Worm (Caenorhabditis elegans) whole organism, L3 larva: Measurements from ENCODE around the gene marb-1.
A peak's percentile ranks its signal among the peaks of the same experiment; 100 is the strongest.

Source experiments
- ceh-82 ChIP-seq: fragments of 150-350 bp; optimal IDR thresholded peaks from 2 replicates; lab custom pipeline; 2014; ENCODE audit warnings: missing biosample characterization, missing genetic modification characterization
- lin-39 ChIP-seq: fragments of 150-350 bp; optimal IDR thresholded peaks from 2 replicates; lab custom pipeline; 2018; ENCODE audit warnings: missing biosample characterization, missing genetic modification reagents, missing genetic modification characterization
- mdl-1 ChIP-seq: fragments of 150-350 bp; optimal IDR thresholded peaks from 2 replicates; lab custom pipeline; 2014; ENCODE audit warnings: missing biosample characterization, missing genetic modification characterization
- nfya-1 ChIP-seq: sonication (generic microtip); optimal IDR thresholded peaks from 2 replicates; lab custom pipeline; 2017; ENCODE audit warnings: missing genetic modification characterization, mild to moderate bottlenecking, missing compliant biosample characterization, antibody characterized with exemption, moderate library complexity; ENCODE audit not compliant: insufficient read depth
- nhr-77 ChIP-seq: fragments of 150-350 bp; optimal IDR thresholded peaks from 2 replicates; lab custom pipeline; 2014; ENCODE audit warnings: missing biosample characterization, missing genetic modification characterization
- pha-4 ChIP-seq: fragments of 150-350 bp; optimal IDR thresholded peaks from 2 replicates; lab custom pipeline; 2014; ENCODE audit warnings: missing biosample characterization, missing genetic modification reagents, missing genetic modification characterization
- tbx-2 ChIP-seq: sonication (generic microtip); optimal IDR thresholded peaks from 2 replicates; lab custom pipeline; 2016; ENCODE audit warnings: mild to moderate bottlenecking, missing genetic modification characterization, missing compliant biosample characterization

DNA sequence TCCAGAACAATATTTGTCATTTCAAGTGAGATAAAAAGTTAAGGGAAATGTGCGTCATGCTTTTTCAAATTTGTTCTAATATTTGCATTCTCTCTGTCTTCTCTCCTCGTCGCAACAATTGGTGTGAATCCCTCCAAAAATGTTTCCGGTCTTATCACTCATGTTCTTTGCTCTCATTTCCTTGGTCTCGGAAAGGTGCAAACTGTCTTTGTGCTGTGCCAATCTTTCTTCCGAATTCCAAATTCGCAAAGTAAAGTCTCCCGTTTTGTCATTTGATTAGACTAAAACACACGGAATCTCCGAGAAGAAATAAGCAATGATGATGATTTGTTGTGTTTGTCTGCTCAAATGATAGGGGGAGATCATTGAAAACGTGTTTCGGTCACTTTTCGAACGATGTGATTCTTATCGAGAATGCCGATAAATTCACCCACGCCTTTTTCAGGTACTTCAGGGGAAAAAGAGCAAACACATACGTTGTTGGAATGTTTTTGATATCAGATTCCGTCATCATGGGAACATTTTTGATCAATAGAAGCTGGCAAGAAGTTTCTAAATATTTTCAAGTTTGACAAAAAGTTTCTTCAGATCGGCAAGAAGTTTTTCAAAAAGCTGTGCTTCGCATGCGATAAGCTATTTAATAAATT is 43.3 kb downstream of the marb-1 start:
- no peak for TF ChIP-seq nfya-1 (tag; lab: Kevin White, UChicago)
- no peak for TF ChIP-seq nhr-77 (tag; lab: Kevin White, UChicago)
- TF ChIP-seq lin-39 (tag; lab: Kevin White, UChicago): no peak
- peak; percentile 49 for TF ChIP-seq pha-4 (tag; lab: Kevin White, UChicago)
- no peak for TF ChIP-seq ceh-82 (tag; lab: Kevin White, UChicago)
- no peak for TF ChIP-seq mdl-1 (tag; lab: Kevin White, UChicago)
- no peak for TF ChIP-seq tbx-2 (tag; lab: Kevin White, UChicago)
